Worm (Caenorhabditis elegans): ENCODE measurements around the gene cct-6.
A peak's percentile ranks its signal among the peaks of the same experiment; 100 is the strongest.

Gene cct-6

DNA sequence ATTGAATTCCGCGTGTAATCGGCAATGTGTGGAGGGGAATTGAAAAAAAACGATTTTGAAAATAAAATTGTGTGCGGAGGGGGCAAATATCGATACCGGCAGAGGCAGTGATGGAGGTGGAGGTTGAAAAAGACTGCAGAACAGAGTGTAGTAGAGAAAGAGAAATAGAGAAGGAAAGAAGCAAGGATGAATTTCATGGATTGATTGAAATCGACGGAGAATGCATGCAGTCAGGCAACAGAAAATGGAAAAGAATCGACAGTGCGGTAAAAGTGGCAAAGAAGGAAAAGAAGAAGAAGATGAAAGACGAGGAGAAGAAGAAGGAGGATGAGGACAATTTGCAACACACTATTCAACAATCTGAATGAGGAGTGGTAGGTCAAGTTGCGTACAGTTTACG is 18.7 kb downstream of the cct-6 start, which contains the start of gene W04D12.1:
W04D12.1 (plus strand) TSS at position 111 of the 400 bp plus-strand sequence.
- TF ChIP-seq sdc-2 (tag; optimal IDR thresholded peaks at IDR 0.05) (peak; percentile 7), nfya-1 (tag; optimal IDR thresholded peaks at IDR 0.05) (peak; percentile 4), C38D4.7 (GFP tag; optimal IDR thresholded peaks at IDR 0.05) (peak; percentile 18), tbx-2 (tag; optimal IDR thresholded peaks at IDR 0.05) (no peak)

DNA sequence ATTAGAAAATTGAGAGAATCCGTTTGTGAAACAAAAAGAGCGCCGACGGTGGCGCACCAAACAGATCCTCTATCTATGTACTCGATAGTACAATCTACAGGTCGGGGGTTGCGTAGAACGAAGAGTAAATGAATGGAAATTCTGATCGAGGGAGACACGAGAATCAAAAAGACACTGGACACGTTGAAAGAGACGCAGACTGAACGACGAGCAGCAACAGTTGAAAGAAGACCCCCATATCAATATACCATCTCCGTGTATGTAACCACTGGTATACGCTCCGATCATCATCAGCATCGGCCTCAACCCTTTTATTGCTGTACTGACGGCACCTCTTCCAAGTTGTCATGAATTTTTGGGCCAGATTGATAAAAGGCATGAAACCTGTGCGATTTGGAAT is 19.2 kb downstream of the cct-6 start:
- TF ChIP-seq nhr-232 (tag; optimal IDR thresholded peaks at IDR 0.05) = no peak
- no peak for TF ChIP-seq F13H6.1 (tag; optimal IDR thresholded peaks at IDR 0.05)
- TF ChIP-seq gmeb-2 (tag; optimal IDR thresholded peaks at IDR 0.05) = no peak
- TF ChIP-seq ceh-2 (tag; optimal IDR thresholded peaks at IDR 0.05) = no peak
- TF ChIP-seq ceh-22 (tag; optimal IDR thresholded peaks at IDR 0.05) = no peak
- TF ChIP-seq ceh-18 (tag; optimal IDR thresholded peaks at IDR 0.05) = no peak
- no peak for TF ChIP-seq ceh-24 (tag; optimal IDR thresholded peaks at IDR 0.05)

DNA sequence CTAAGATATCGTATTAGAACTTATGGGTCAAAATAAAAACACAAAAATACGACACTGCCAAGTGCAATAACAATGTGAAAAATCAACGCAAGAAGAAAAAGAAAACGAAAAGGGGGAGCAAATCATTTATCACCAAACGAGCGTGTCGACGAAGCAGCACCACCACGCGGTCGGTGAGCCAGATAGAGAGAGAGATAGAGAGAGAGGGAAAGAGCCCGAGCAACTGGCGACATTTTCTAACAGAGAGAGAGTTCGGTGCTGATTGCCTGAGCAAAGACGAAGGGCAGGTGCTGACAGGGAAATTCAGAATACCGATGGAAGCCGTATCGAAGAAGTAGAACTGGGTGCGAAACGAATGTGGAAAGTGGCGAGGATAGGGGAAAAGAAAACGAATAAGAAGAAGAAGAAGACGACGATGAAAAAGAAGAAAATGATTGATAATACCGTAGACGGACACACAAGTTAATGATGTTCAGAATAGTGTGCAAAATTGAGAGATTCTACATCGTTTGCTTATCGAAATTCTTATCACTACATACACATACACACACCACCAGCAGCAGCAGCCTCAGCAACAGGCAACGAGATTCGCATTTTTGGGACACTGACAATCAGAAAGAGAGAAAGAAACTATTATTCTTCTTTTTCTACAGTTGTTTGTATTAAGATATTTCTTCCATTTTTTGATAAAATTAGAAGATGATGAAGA is 20.2 kb downstream of the cct-6 start:
- TF ChIP-seq rnt-1 (tag; optimal IDR thresholded peaks at IDR 0.05) (peak; percentile 49), pqm-1 (tag; optimal IDR thresholded peaks at IDR 0.05) (no peak), ceh-34 (tag; optimal IDR thresholded peaks at IDR 0.05) (peak; percentile 23), ets-4 (tag; optimal IDR thresholded peaks at IDR 0.05) (peak; percentile 26), ceh-2 (tag; optimal IDR thresholded peaks at IDR 0.05) (no peak), elt-2 (tag; optimal IDR thresholded peaks at IDR 0.05) (peak; percentile 89), ceh-18 (tag; optimal IDR thresholded peaks at IDR 0.05) (peak; percentile 63), C08G9.2 (tag; optimal IDR thresholded peaks at IDR 0.05) (peak; percentile 46)

DNA sequence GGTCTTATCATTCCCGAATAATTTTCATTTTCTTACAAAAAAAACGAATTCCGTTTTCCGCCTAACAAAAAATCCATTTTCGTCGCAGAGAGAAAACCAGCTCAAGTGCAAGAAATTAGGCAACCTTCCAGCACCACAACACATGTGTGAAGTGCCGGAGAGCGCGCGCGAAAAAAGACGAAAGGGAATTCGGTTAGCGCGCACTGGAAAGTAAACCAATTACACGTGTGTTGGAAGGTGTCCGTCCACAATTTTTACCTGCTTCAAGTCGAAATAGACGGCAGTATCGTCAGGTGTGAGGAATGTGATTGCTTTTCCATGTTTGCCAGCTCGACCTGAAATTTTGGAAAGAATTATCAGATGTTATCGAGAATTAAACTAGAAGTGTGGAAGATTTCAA is 20.8 kb downstream of the cct-6 start:
- TF ChIP-seq unc-42 (tag; optimal IDR thresholded peaks at IDR 0.05) (peak; percentile 61), pros-1 (tag; optimal IDR thresholded peaks at IDR 0.05) (no peak), sdc-2 (tag; optimal IDR thresholded peaks at IDR 0.05) (no peak)

DNA sequence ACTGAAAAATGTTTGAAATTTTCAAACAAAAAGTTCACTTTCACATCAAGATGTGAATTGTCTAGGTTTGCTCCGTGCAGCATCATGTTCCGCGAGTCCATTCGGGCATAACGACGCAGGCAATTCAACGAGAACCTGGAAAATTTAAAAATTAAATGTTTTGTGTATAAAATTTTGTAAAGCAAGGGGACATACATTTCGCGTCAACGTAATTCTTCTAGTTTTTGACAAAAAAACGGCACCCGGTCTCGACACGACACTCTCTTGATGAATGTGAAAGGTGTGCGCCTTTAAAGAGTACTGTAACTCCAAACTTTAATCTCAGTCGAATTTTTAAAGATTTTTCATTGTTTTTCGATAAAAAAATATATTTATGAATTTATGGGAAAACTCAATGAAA is 21.4 kb downstream of the cct-6 start, which contains the start of gene R12B2.6:
R12B2.6 (minus strand) TSS at position 101 of the 400 bp plus-strand sequence.
- TF ChIP-seq rnt-1 (tag; optimal IDR thresholded peaks at IDR 0.05) = no peak
- TF ChIP-seq ceh-2 (tag; optimal IDR thresholded peaks at IDR 0.05) = no peak
- TF ChIP-seq sdc-2 (tag; optimal IDR thresholded peaks at IDR 0.05) = no peak
- TF ChIP-seq ceh-30 (tag; optimal IDR thresholded peaks at IDR 0.05) = no peak
- TF ChIP-seq nhr-232 (tag; optimal IDR thresholded peaks at IDR 0.05) = no peak
- TF ChIP-seq unc-3 (GFP tag; conservative IDR thresholded peaks at IDR 0.05) = no peak
- TF ChIP-seq unc-3 (tag; optimal IDR thresholded peaks at IDR 0.05) = no peak
- TF ChIP-seq ets-4 (tag; optimal IDR thresholded peaks at IDR 0.05) = no peak
- no peak for TF ChIP-seq ceh-45 (GFP tag; IDR thresholded peaks at IDR 0.05)
- TF ChIP-seq ref-2 (tag; optimal IDR thresholded peaks at IDR 0.05) = no peak
- no peak for TF ChIP-seq sox-4 (tag; optimal IDR thresholded peaks at IDR 0.05)
- TF ChIP-seq che-1 (tag; optimal IDR thresholded peaks at IDR 0.05) = no peak
- no peak for TF ChIP-seq elt-2 (tag; optimal IDR thresholded peaks at IDR 0.05)
- no peak for TF ChIP-seq eyg-1 (tag; optimal IDR thresholded peaks at IDR 0.05)
- no peak for TF ChIP-seq unc-42 (tag; optimal IDR thresholded peaks at IDR 0.05)
- TF ChIP-seq ceh-14 (tag; optimal IDR thresholded peaks at IDR 0.05) = no peak

DNA sequence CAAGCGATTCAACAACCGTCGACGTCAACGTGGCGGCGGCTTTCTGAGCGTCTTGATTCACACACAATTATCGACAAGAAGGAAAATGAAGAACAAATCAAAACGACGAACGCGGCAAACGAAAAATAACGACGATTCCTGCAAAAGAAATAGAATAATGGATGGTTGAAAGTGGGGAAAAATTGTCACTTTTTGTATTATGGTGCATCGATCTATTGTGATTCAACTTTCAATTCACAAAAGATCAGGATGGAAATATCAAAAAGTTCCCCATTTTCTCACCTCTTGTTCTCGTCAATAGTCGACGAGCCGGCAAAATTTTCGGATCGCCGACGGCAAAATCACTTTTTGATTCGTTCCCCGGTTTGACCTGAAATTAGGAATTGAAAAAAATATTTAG is 22.1 kb downstream of the cct-6 start, which contains the start of the genes R12B2.13 and mdt-15:
R12B2.13 (minus strand) TSS at position 101 of the 400 bp plus-strand sequence.
mdt-15 (minus strand) TSS at position 376 of the 400 bp plus-strand sequence.
- TF ChIP-seq ceh-2 (tag; optimal IDR thresholded peaks at IDR 0.05) = no peak
- no peak for TF ChIP-seq lin-11 (tag; optimal IDR thresholded peaks at IDR 0.05)
- no peak for TF ChIP-seq pros-1 (tag; optimal IDR thresholded peaks at IDR 0.05)
- TF ChIP-seq C08G9.2 (tag; optimal IDR thresholded peaks at IDR 0.05) = no peak
- TF ChIP-seq hlh-30 (tag; optimal IDR thresholded peaks at IDR 0.05; ENCODE audit: insufficient read depth) = no peak
- TF ChIP-seq rnt-1 (tag; optimal IDR thresholded peaks at IDR 0.05) = no peak
- no peak for TF ChIP-seq npax-4 (tag; optimal IDR thresholded peaks at IDR 0.05)
- no peak for TF ChIP-seq pax-1 (tag; optimal IDR thresholded peaks at IDR 0.05)
- TF ChIP-seq unc-42 (tag; optimal IDR thresholded peaks at IDR 0.05) = no peak
- no peak for TF ChIP-seq gmeb-2 (tag; optimal IDR thresholded peaks at IDR 0.05)

Measured in whole organism, late embryonic.